Fruit fly (Drosophila melanogaster) S2 (cell line): ENCODE measurements around the gene CG3609.

Source experiments
- CG8478 ChIP-seq: fragments of >200 bp; optimal IDR thresholded peaks from 2 replicates; lab custom pipeline; 2018
- CTCF ChIP-seq, 2 experiments: fragments of >200 bp; optimal IDR thresholded peaks; 2 replicates each; lab custom pipeline; 2018

DNA sequence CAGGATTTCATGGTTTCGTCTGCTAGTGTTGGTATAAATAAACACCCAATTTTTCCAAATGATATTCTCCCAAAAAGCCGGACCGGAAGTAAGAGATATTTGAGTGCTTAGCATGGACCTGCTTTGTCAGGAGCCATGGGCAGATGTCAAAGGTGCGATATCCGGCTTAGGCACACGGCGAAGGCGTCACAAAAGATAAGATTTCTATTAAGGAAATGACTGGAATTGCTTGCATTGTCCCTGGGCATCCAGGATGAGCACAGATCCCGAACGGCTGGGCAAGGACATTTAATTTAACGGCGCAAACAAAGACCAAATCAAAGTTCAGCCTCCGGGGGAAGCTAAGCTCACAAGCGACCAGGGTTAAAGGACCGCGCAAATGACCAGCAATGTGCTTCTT lies 11.3 kb upstream of the CG3609 start, which contains the start of gene CG3557:
- TF ChIP-seq CG8478 (lab: Kevin White, UChicago) (no peak), CTCF (optimal IDR thresholded peaks at IDR 0.05; lab: Kevin White, UChicago) (no peak)
